Worm (Caenorhabditis elegans): ENCODE data around the gene Y37D8A.6.

ce11 chrIII:12822608-12823261 is 47.4 kb downstream of the Y37D8A.6 start:
- TF ChIP-seq klf-2 (GFP tag; conservative IDR thresholded peaks at IDR 0.05) (no peak), ztf-23 (GFP tag; IDR thresholded peaks at IDR 0.05) (no peak), T22C8.4 (GFP tag; IDR thresholded peaks at IDR 0.05) (no peak), cog-1 (tag; optimal IDR thresholded peaks at IDR 0.05) (no peak), ref-1 (GFP tag; conservative IDR thresholded peaks at IDR 0.05) (no peak), tab-1 (GFP tag; IDR thresholded peaks at IDR 0.05) (no peak; the same call in 1 of the 2 replicates), ztf-29 (GFP tag; IDR thresholded peaks at IDR 0.05) (peak; percentile 32; the same call in 1 of the 2 replicates)
